Worm (Caenorhabditis elegans) whole organism, late embryonic: ENCODE measurements around the gene tps-2.

Experiments
- C08G9.2 ChIP-seq: sonication (generic microtip); optimal IDR thresholded peaks from 2 replicates; lab custom pipeline; 2016; ENCODE audit warnings: mild to moderate bottlenecking, missing genetic modification characterization, moderate library complexity, missing compliant biosample characterization
- C38D4.7 ChIP-seq: fragments of 200-800 bp; sonication (Bioruptor generic); optimal IDR thresholded peaks from 2 replicates; lab custom pipeline; 2018; ENCODE audit warnings: mild to moderate bottlenecking, missing genetic modification characterization, moderate library complexity, missing compliant biosample characterization
- F13H6.1 ChIP-seq: sonication (generic microtip); optimal IDR thresholded peaks from 2 replicates; lab custom pipeline; 2016; ENCODE audit warnings: missing genetic modification characterization, missing compliant biosample characterization
- K02D7.2 ChIP-seq: sonication (generic microtip); optimal IDR thresholded peaks from 2 replicates; lab custom pipeline; 2017; ENCODE audit warnings: mild to moderate bottlenecking, missing genetic modification characterization, missing compliant biosample characterization
- T23F11.4 ChIP-seq: fragments of 200-800 bp; sonication (Bioruptor generic); optimal IDR thresholded peaks from 2 replicates; lab custom pipeline; 2018; ENCODE audit warnings: mild to moderate bottlenecking, missing genetic modification characterization, missing compliant biosample characterization
- Y22D7AL.16 ChIP-seq: sonication (generic microtip); optimal IDR thresholded peaks from 2 replicates; lab custom pipeline; 2016; ENCODE audit warnings: missing genetic modification characterization, missing compliant biosample characterization
- ahr-1 ChIP-seq: sonication (generic microtip); optimal IDR thresholded peaks from 2 replicates; lab custom pipeline; 2016; ENCODE audit warnings: missing genetic modification characterization, missing compliant biosample characterization
- ama-1 ChIP-seq: fragments of 150-350 bp; optimal IDR thresholded peaks from 2 replicates; lab custom pipeline; 2014
- ceh-14 ChIP-seq: sonication (generic microtip); optimal IDR thresholded peaks from 2 replicates; lab custom pipeline; 2016; ENCODE audit warnings: missing genotype, missing genetic modification characterization, missing compliant biosample characterization
- ceh-19 ChIP-seq: fragments of 200-800 bp; sonication (Bioruptor generic); optimal IDR thresholded peaks from 2 replicates; lab custom pipeline; 2018; ENCODE audit warnings: mild to moderate bottlenecking, missing genetic modification characterization, missing compliant biosample characterization
- ceh-2 ChIP-seq: sonication (generic microtip); optimal IDR thresholded peaks from 2 replicates; lab custom pipeline; 2016; ENCODE audit warnings: missing genotype, missing genetic modification characterization, missing compliant biosample characterization
- ceh-24 ChIP-seq: sonication (generic microtip); optimal IDR thresholded peaks from 2 replicates; lab custom pipeline; 2016; ENCODE audit warnings: mild to moderate bottlenecking, missing genetic modification characterization, missing compliant biosample characterization
- ceh-30 ChIP-seq: fragments of 150-350 bp; optimal IDR thresholded peaks from 2 replicates; lab custom pipeline; 2014; ENCODE audit warnings: missing biosample characterization, missing genetic modification characterization
- ceh-34 ChIP-seq: sonication (generic microtip); optimal IDR thresholded peaks from 2 replicates; lab custom pipeline; 2016; ENCODE audit warnings: mild to moderate bottlenecking, missing genetic modification characterization, missing compliant biosample characterization
- ceh-48 ChIP-seq: sonication (generic microtip); optimal IDR thresholded peaks from 2 replicates; lab custom pipeline; 2016; ENCODE audit warnings: missing genetic modification characterization, inconsistent platforms, missing compliant biosample characterization
- ceh-6 ChIP-seq: fragments of 200-800 bp; sonication (Bioruptor generic); optimal IDR thresholded peaks from 2 replicates; lab custom pipeline; 2018; ENCODE audit warnings: mild to moderate bottlenecking, missing genetic modification characterization, missing compliant biosample characterization
- che-1 ChIP-seq: sonication (generic microtip); optimal IDR thresholded peaks from 2 replicates; lab custom pipeline; 2016; ENCODE audit warnings: mild to moderate bottlenecking, missing genetic modification characterization, missing compliant biosample characterization
- dve-1 ChIP-seq: sonication (generic microtip); optimal IDR thresholded peaks from 2 replicates; lab custom pipeline; 2017; ENCODE audit warnings: antibody characterized with exemption, mild to moderate bottlenecking, missing genetic modification characterization, missing compliant biosample characterization
- elt-2 ChIP-seq: sonication (generic microtip); optimal IDR thresholded peaks from 2 replicates; lab custom pipeline; 2016; ENCODE audit warnings: missing genetic modification reagents, missing genetic modification characterization, missing compliant biosample characterization
- elt-4 ChIP-seq: sonication (generic microtip); optimal IDR thresholded peaks from 2 replicates; lab custom pipeline; 2016; ENCODE audit warnings: missing genetic modification characterization, missing compliant biosample characterization
- ets-4 ChIP-seq: sonication (generic microtip); optimal IDR thresholded peaks from 2 replicates; lab custom pipeline; 2016; ENCODE audit warnings: missing genetic modification characterization, missing compliant biosample characterization
- fkh-10 ChIP-seq: fragments of 150-350 bp; optimal IDR thresholded peaks from 2 replicates; lab custom pipeline; 2014; ENCODE audit warnings: missing biosample characterization, missing genetic modification reagents, missing genetic modification characterization
- fkh-6 ChIP-seq: sonication (generic microtip); optimal IDR thresholded peaks from 2 replicates; lab custom pipeline; 2016; ENCODE audit warnings: missing genetic modification characterization, missing compliant biosample characterization
- hlh-13 ChIP-seq: fragments of 200-800 bp; sonication (Bioruptor generic); optimal IDR thresholded peaks from 2 replicates; lab custom pipeline; 2018; ENCODE audit warnings: mild to moderate bottlenecking, missing genetic modification characterization, missing compliant biosample characterization
- hlh-15 ChIP-seq: sonication (generic microtip); optimal IDR thresholded peaks from 2 replicates; lab custom pipeline; 2016; ENCODE audit warnings: missing genetic modification characterization, missing compliant biosample characterization
- hlh-30 ChIP-seq: sonication (generic microtip); optimal IDR thresholded peaks from 2 replicates; lab custom pipeline; 2017; ENCODE audit warnings: antibody characterized with exemption, missing genetic modification characterization, missing compliant biosample characterization; ENCODE audit not compliant: insufficient read depth
- hlh-6 ChIP-seq: sonication (generic microtip); optimal IDR thresholded peaks from 2 replicates; lab custom pipeline; 2016; ENCODE audit warnings: missing genotype, missing genetic modification characterization, missing compliant biosample characterization
- hlh-8 ChIP-seq: sonication (generic microtip); optimal IDR thresholded peaks from 2 replicates; lab custom pipeline; 2016; ENCODE audit warnings: missing genotype, missing genetic modification characterization, missing compliant biosample characterization
- lim-6 ChIP-seq: sonication (generic microtip); optimal IDR thresholded peaks from 2 replicates; lab custom pipeline; 2016; ENCODE audit warnings: missing genetic modification characterization, missing compliant biosample characterization
- lin-11 ChIP-seq: fragments of 200-800 bp; sonication (Bioruptor generic); optimal IDR thresholded peaks from 2 replicates; lab custom pipeline; 2018; ENCODE audit warnings: mild to moderate bottlenecking, missing genetic modification characterization, missing compliant biosample characterization
- madf-2 ChIP-seq: sonication (generic microtip); optimal IDR thresholded peaks from 2 replicates; lab custom pipeline; 2017; ENCODE audit warnings: missing genetic modification characterization, missing compliant biosample characterization
- mec-3 ChIP-seq: sonication (generic microtip); optimal IDR thresholded peaks from 2 replicates; lab custom pipeline; 2016; ENCODE audit warnings: borderline replicate concordance, missing genetic modification characterization, missing compliant biosample characterization
- nfya-1 ChIP-seq: sonication (generic microtip); optimal IDR thresholded peaks from 2 replicates; lab custom pipeline; 2017; ENCODE audit warnings: missing genetic modification characterization, mild to moderate bottlenecking, missing compliant biosample characterization, antibody characterized with exemption, moderate library complexity
- nhr-232 ChIP-seq: sonication (generic microtip); optimal IDR thresholded peaks from 2 replicates; lab custom pipeline; 2016; ENCODE audit warnings: missing genetic modification characterization, missing compliant biosample characterization
- npax-4 ChIP-seq: sonication (generic microtip); optimal IDR thresholded peaks from 2 replicates; lab custom pipeline; 2016; ENCODE audit warnings: missing genetic modification characterization, missing compliant biosample characterization
- odd-2 ChIP-seq: sonication (generic microtip); optimal IDR thresholded peaks from 2 replicates; lab custom pipeline; 2017; ENCODE audit warnings: antibody characterized with exemption, mild to moderate bottlenecking, missing genetic modification characterization, missing compliant biosample characterization
- pax-1 ChIP-seq: fragments of 150-350 bp; optimal IDR thresholded peaks from 2 replicates; lab custom pipeline; 2014; ENCODE audit warnings: missing biosample characterization, missing genetic modification characterization
- pha-2 ChIP-seq: sonication (generic microtip); optimal IDR thresholded peaks from 2 replicates; lab custom pipeline; 2017; ENCODE audit warnings: mild to moderate bottlenecking, missing genetic modification characterization, missing compliant biosample characterization
- pqm-1 ChIP-seq: sonication (generic microtip); optimal IDR thresholded peaks from 2 replicates; lab custom pipeline; 2016; ENCODE audit warnings: missing genetic modification characterization, missing compliant biosample characterization
- ref-2 ChIP-seq: sonication (generic microtip); optimal IDR thresholded peaks from 2 replicates; lab custom pipeline; 2016; ENCODE audit warnings: missing genetic modification characterization, missing compliant biosample characterization
- rnt-1 ChIP-seq: sonication (generic microtip); optimal IDR thresholded peaks from 2 replicates; lab custom pipeline; 2016; ENCODE audit warnings: missing genetic modification characterization, missing compliant biosample characterization
- sdc-2 ChIP-seq: sonication (generic microtip); optimal IDR thresholded peaks from 2 replicates; lab custom pipeline; 2016; ENCODE audit warnings: missing genotype, missing genetic modification characterization, missing compliant biosample characterization
- sox-2 ChIP-seq: fragments of 200-800 bp; sonication (Bioruptor generic); IDR thresholded peaks from 2 replicates; pipeline ENCODE4 v1.3.6; 2022; ENCODE audit warnings: missing genetic modification reagents, missing genetic modification characterization, missing compliant biosample characterization
- sox-4 ChIP-seq: sonication (generic microtip); optimal IDR thresholded peaks from 2 replicates; lab custom pipeline; 2017; ENCODE audit warnings: mild to moderate bottlenecking, missing genetic modification characterization, inconsistent platforms, missing compliant biosample characterization
- syd-9 ChIP-seq: sonication (generic microtip); optimal IDR thresholded peaks from 2 replicates; lab custom pipeline; 2016; ENCODE audit warnings: mild to moderate bottlenecking, missing genetic modification characterization, moderate library complexity, missing compliant biosample characterization
- tbx-2 ChIP-seq: sonication (generic microtip); optimal IDR thresholded peaks from 2 replicates; lab custom pipeline; 2016; ENCODE audit warnings: missing genetic modification characterization, missing compliant biosample characterization
- tbx-7 ChIP-seq: sonication (generic microtip); optimal IDR thresholded peaks from 2 replicates; lab custom pipeline; 2016; ENCODE audit warnings: missing genotype, missing genetic modification characterization, missing compliant biosample characterization
- unc-3 ChIP-seq, 2 experiments: fragments of 200-800 bp in 1 of 2; sonication (Bioruptor generic) in 1 of 2; sonication (generic microtip) in 1 of 2; conservative IDR thresholded peaks in 1 of 2; optimal IDR thresholded peaks in 1 of 2; 2 replicates each; pipeline versions ENCODE4 v1.3.6 to Lab custom; 2016 to 2022; ENCODE audit warnings: missing compliant biosample characterization in 2 of 2, missing genetic modification characterization in 2 of 2, missing genetic modification reagents in 1 of 2
- unc-42 ChIP-seq: sonication (generic microtip); optimal IDR thresholded peaks from 2 replicates; lab custom pipeline; 2016; ENCODE audit warnings: missing genotype, missing genetic modification characterization, missing compliant biosample characterization
- unc-55 ChIP-seq: sonication (generic microtip); optimal IDR thresholded peaks from 2 replicates; lab custom pipeline; 2017; ENCODE audit warnings: missing biosample characterization, missing genetic modification reagents, missing genetic modification characterization
- unc-86 ChIP-seq: sonication (generic microtip); optimal IDR thresholded peaks from 2 replicates; lab custom pipeline; 2016; ENCODE audit warnings: missing genetic modification characterization, missing compliant biosample characterization
- zip-5 ChIP-seq: sonication (generic microtip); optimal IDR thresholded peaks from 2 replicates; lab custom pipeline; 2016; ENCODE audit warnings: missing genetic modification characterization, missing compliant biosample characterization
- ztf-16 ChIP-seq: sonication (generic microtip); optimal IDR thresholded peaks from 2 replicates; lab custom pipeline; 2017; ENCODE audit warnings: missing genetic modification characterization, missing compliant biosample characterization

The tps-2 gene

DNA sequence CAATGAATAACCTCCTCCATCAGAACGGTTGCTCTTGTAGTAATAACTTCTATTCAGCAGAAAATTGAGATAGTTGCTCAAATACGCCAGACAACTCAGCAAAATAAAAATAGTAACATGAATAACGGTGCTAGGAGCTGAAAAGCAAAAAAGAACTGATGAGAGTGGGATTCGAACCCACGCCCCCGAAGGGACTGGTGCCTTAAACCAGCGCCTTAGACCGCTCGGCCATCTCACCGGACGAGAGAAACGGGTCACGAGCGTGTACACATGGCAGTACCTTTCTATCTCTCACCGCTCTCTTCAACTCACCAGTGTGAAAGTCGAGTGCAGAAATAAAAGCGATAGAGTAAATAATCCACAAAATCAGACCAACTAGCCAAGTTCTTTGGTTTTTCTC lies 34.5 kb downstream of the tps-2 start:
- TF ChIP-seq dve-1 (peak; percentile 26), ama-1 (no peak), elt-2 (tag; lab: Kevin White, UChicago) (peak; percentile 52), unc-86 (tag; lab: Kevin White, UChicago) (peak; percentile 43), rnt-1 (tag; lab: Kevin White, UChicago) (peak; percentile 16), sox-4 (peak; percentile 46), T23F11.4 (GFP tag; lab: Kevin White, UChicago) (peak; percentile 30), ceh-19 (GFP tag; lab: Kevin White, UChicago) (peak; percentile 51), pqm-1 (no peak), C08G9.2 (tag; lab: Kevin White, UChicago) (peak; percentile 67), F13H6.1 (tag; lab: Kevin White, UChicago) (peak; percentile 50), fkh-10 (no peak), hlh-13 (peak; percentile 54), hlh-30 (tag; lab: Kevin White, UChicago) (peak; percentile 62), fkh-6 (tag; lab: Kevin White, UChicago) (peak; percentile 46), ceh-6 (GFP tag; lab: Kevin White, UChicago) (peak; percentile 60), lim-6 (tag; lab: Kevin White, UChicago) (no peak), unc-55 (GFP tag; lab: Kevin White, UChicago) (no peak), nfya-1 (tag; lab: Kevin White, UChicago) (no peak), ref-2 (tag; lab: Kevin White, UChicago) (peak; percentile 26), hlh-8 (tag; lab: Kevin White, UChicago) (no peak), ceh-24 (no peak), sdc-2 (peak; percentile 5), zip-5 (tag; lab: Kevin White, UChicago) (peak; percentile 18), hlh-6 (tag; lab: Kevin White, UChicago) (peak; percentile 65), elt-4 (no peak), npax-4 (tag; lab: Kevin White, UChicago) (peak; percentile 34), ceh-30 (tag; lab: Kevin White, UChicago) (no peak), unc-42 (tag; lab: Kevin White, UChicago) (no peak), ztf-16 (tag; lab: Kevin White, UChicago) (peak; percentile 57), madf-2 (tag; lab: Kevin White, UChicago) (peak; percentile 39), ceh-2 (tag; lab: Kevin White, UChicago) (no peak), odd-2 (tag; lab: Kevin White, UChicago) (no peak), tbx-2 (tag; lab: Kevin White, UChicago) (peak; percentile 66), hlh-15 (tag; lab: Kevin White, UChicago) (peak; percentile 81), ets-4 (tag; lab: Kevin White, UChicago) (peak; percentile 33), ceh-34 (tag; lab: Kevin White, UChicago) (peak; percentile 52), ceh-48 (tag; lab: Kevin White, UChicago) (peak; percentile 37), pha-2 (tag; lab: Kevin White, UChicago) (peak; percentile 52), lin-11 (peak; percentile 23), pax-1 (tag; lab: Kevin White, UChicago) (no peak), ahr-1 (tag; lab: Kevin White, UChicago) (peak; percentile 1), syd-9 (tag; lab: Kevin White, UChicago) (peak; percentile 23), ceh-14 (tag; lab: Kevin White, UChicago) (peak; percentile 28), che-1 (tag; lab: Kevin White, UChicago) (peak; percentile 62), nhr-232 (tag; lab: Kevin White, UChicago) (peak; percentile 72), C38D4.7 (GFP tag; lab: Kevin White, UChicago) (peak; percentile 60), K02D7.2 (tag; lab: Kevin White, UChicago) (peak; percentile 51), tbx-7 (tag; lab: Kevin White, UChicago) (no peak), unc-3 (GFP tag; conservative IDR thresholded peaks at IDR 0.05; lab: Robert Waterston, UW) (0 out of 2 replicates have a peak, but pooled peaks have one; percentile 53), unc-3 (tag; optimal IDR thresholded peaks at IDR 0.05; lab: Kevin White, UChicago) (peak; percentile 10), mec-3 (tag; lab: Kevin White, UChicago) (no peak), Y22D7AL.16 (peak; percentile 69), sox-2 (peak; percentile 65)
